Worm (Caenorhabditis elegans) whole organism, L1 larva: Measurements from ENCODE around the gene acr-9.

Experiments
- C16A3.4 ChIP-seq: fragments of 150-350 bp; optimal IDR thresholded peaks from 2 replicates; lab custom pipeline; 2014; ENCODE audit warnings: missing biosample characterization, missing genetic modification characterization
- C34B4.2 ChIP-seq: sonication (generic microtip); optimal IDR thresholded peaks from 2 replicates; lab custom pipeline; 2017; ENCODE audit warnings: mild to moderate bottlenecking, missing genetic modification characterization, missing compliant biosample characterization
- ceh-8 ChIP-seq: fragments of 200-800 bp; sonication (Bioruptor generic); optimal IDR thresholded peaks from 2 replicates; lab custom pipeline; 2018; ENCODE audit warnings: mild to moderate bottlenecking, missing genetic modification characterization, moderate library complexity, missing compliant biosample characterization
- ceh-82 ChIP-seq, 3 experiments: fragments of 150-350 bp in 1 of 3; sonication (generic microtip) in 2 of 3; optimal IDR thresholded peaks; 2 replicates each; lab custom pipeline; 2014 to 2017; ENCODE audit warnings: missing biosample characterization in 3 of 3, missing genetic modification characterization in 3 of 3
- ceh-90 ChIP-seq: sonication (generic microtip); optimal IDR thresholded peaks from 2 replicates; lab custom pipeline; 2016; ENCODE audit warnings: missing genetic modification characterization, missing compliant biosample characterization
- ces-1 ChIP-seq: fragments of 150-350 bp; optimal IDR thresholded peaks from 2 replicates; lab custom pipeline; 2014; ENCODE audit warnings: missing biosample characterization, missing genetic modification reagents, missing genetic modification characterization
- efl-1 ChIP-seq, 4 experiments: fragments of 150-350 bp; optimal IDR thresholded peaks in 3 of 4; peaks in 1 of 4; 1 replicate in 1 of 4; 2 replicates in 3 of 4; lab custom pipeline; 2014; ENCODE audit warnings: missing biosample characterization in 2 of 4, missing genetic modification characterization in 2 of 4, missing genetic modification reagents in 2 of 4
- efl-3 ChIP-seq: fragments of 200-800 bp; sonication (Bioruptor generic); optimal IDR thresholded peaks from 2 replicates; lab custom pipeline; 2018; ENCODE audit warnings: mild to moderate bottlenecking, missing genetic modification characterization, missing compliant biosample characterization
- egl-27 ChIP-seq, 2 experiments: fragments of 150-350 bp in 1 of 2; sonication (generic microtip); optimal IDR thresholded peaks; 3 replicates each; lab custom pipeline; 2017 to 2018; ENCODE audit warnings: missing biosample characterization in 2 of 2, missing genetic modification characterization in 2 of 2, missing genetic modification reagents in 2 of 2
- fkh-10 ChIP-seq: sonication (generic microtip); optimal IDR thresholded peaks from 2 replicates; lab custom pipeline; 2017; ENCODE audit warnings: missing biosample characterization, missing genetic modification reagents, missing genetic modification characterization
- fos-1 ChIP-seq: fragments of 150-350 bp; optimal IDR thresholded peaks from 2 replicates; lab custom pipeline; 2014; ENCODE audit warnings: missing biosample characterization, missing genetic modification characterization
- grh-1 ChIP-seq: fragments of 200-800 bp; sonication (Bioruptor generic); IDR thresholded peaks from 2 replicates; pipeline ENCODE4 v1.3.6; 2022; ENCODE audit warnings: missing genetic modification reagents, missing genetic modification characterization, missing compliant biosample characterization
- hlh-17 ChIP-seq: fragments of 200-800 bp; sonication (Bioruptor generic); optimal IDR thresholded peaks from 2 replicates; lab custom pipeline; 2018; ENCODE audit warnings: missing genetic modification characterization, mild to moderate bottlenecking, missing compliant biosample characterization, moderate library complexity, borderline replicate concordance
- isw-1 ChIP-seq: fragments of 200-800 bp; sonication (Bioruptor generic); IDR thresholded peaks from 2 replicates; pipeline ENCODE4 v1.3.6; 2022; ENCODE audit warnings: missing genetic modification characterization, missing compliant biosample characterization
- jun-1 ChIP-seq: fragments of 150-350 bp; optimal IDR thresholded peaks from 2 replicates; lab custom pipeline; 2014; ENCODE audit warnings: missing biosample characterization, missing genetic modification reagents, missing genetic modification characterization
- lin-13 ChIP-seq: fragments of 150-350 bp; optimal IDR thresholded peaks from 2 replicates; lab custom pipeline; 2014; ENCODE audit warnings: missing biosample characterization, missing genetic modification reagents, missing genetic modification characterization
- lin-14 ChIP-seq: fragments of 200-800 bp; sonication (Bioruptor generic); optimal IDR thresholded peaks from 2 replicates; lab custom pipeline; 2018; ENCODE audit warnings: mild to moderate bottlenecking, missing genetic modification characterization, moderate library complexity, missing compliant biosample characterization
- lin-39 ChIP-seq: fragments of 150-350 bp; optimal IDR thresholded peaks from 2 replicates; lab custom pipeline; 2014; ENCODE audit warnings: missing biosample characterization, missing genetic modification reagents, missing genetic modification characterization
- lsy-2 ChIP-seq, 2 experiments: fragments of 150-350 bp; optimal IDR thresholded peaks; 2 replicates each; lab custom pipeline; 2014; ENCODE audit warnings: missing biosample characterization in 2 of 2, missing genetic modification characterization in 2 of 2
- mef-2 ChIP-seq: fragments of 150-350 bp; optimal IDR thresholded peaks from 2 replicates; lab custom pipeline; 2014; ENCODE audit warnings: missing biosample characterization, missing genetic modification characterization
- nhr-20 ChIP-seq: sonication (generic microtip); optimal IDR thresholded peaks from 2 replicates; lab custom pipeline; 2016; ENCODE audit warnings: mild to moderate bottlenecking, missing genetic modification characterization, missing compliant biosample characterization
- nhr-71 ChIP-seq: sonication (generic microtip); optimal IDR thresholded peaks from 2 replicates; lab custom pipeline; 2016; ENCODE audit warnings: mild to moderate bottlenecking, missing genetic modification characterization, moderate library complexity, missing compliant biosample characterization
- nhr-76 ChIP-seq: sonication (generic microtip); optimal IDR thresholded peaks from 2 replicates; lab custom pipeline; 2017; ENCODE audit warnings: missing biosample characterization, missing genetic modification characterization
- nhr-77 ChIP-seq: fragments of 150-350 bp; optimal IDR thresholded peaks from 2 replicates; lab custom pipeline; 2014; ENCODE audit warnings: missing biosample characterization, missing genetic modification characterization
- nhr-84 ChIP-seq: sonication (generic microtip); optimal IDR thresholded peaks from 2 replicates; lab custom pipeline; 2017; ENCODE audit warnings: missing biosample characterization, missing genetic modification characterization
- nhr-85 ChIP-seq: sonication (generic microtip); peaks from one replicate; lab custom pipeline; 2016; ENCODE audit warnings: missing genetic modification characterization, inconsistent platforms, missing compliant biosample characterization
- skn-1 ChIP-seq: fragments of 150-350 bp; optimal IDR thresholded peaks from 2 replicates; lab custom pipeline; 2014; ENCODE audit warnings: missing biosample characterization, missing genetic modification characterization
- snpc-4 ChIP-seq: fragments of 150-350 bp; optimal IDR thresholded peaks from 2 replicates; lab custom pipeline; 2014; ENCODE audit warnings: missing biosample characterization, missing genetic modification characterization
- snu-23 ChIP-seq: sonication (generic microtip); optimal IDR thresholded peaks from 2 replicates; lab custom pipeline; 2016; ENCODE audit warnings: missing genetic modification characterization, missing compliant biosample characterization
- sox-4 ChIP-seq: sonication (generic microtip); optimal IDR thresholded peaks from 2 replicates; lab custom pipeline; 2016; ENCODE audit warnings: missing genetic modification characterization, missing compliant biosample characterization
- tbx-2 ChIP-seq: sonication (generic microtip); optimal IDR thresholded peaks from 2 replicates; lab custom pipeline; 2016; ENCODE audit warnings: missing genetic modification characterization, missing compliant biosample characterization
- unc-130 ChIP-seq: fragments of 150-350 bp; optimal IDR thresholded peaks from 2 replicates; lab custom pipeline; 2017; ENCODE audit warnings: missing biosample characterization, missing genetic modification characterization, inconsistent platforms
- xbp-1 ChIP-seq: sonication (generic microtip); optimal IDR thresholded peaks from 2 replicates; lab custom pipeline; 2016; ENCODE audit warnings: missing genetic modification characterization, missing compliant biosample characterization

acr-9 gene

ce11 chrX:13633032-13633431 lies 13.7 kb downstream of the acr-9 start:
- TF ChIP-seq egl-27 (tag; optimal IDR thresholded peaks at IDR 0.05; lab: Kevin White, UChicago) (no peak), C16A3.4 (tag; lab: Kevin White, UChicago) (no peak), snpc-4 (tag; lab: Kevin White, UChicago) (peak; percentile 82), nhr-77 (tag; lab: Kevin White, UChicago) (no peak), fos-1 (tag; lab: Kevin White, UChicago) (no peak), lsy-2 (tag; optimal IDR thresholded peaks at IDR 0.05; lab: Kevin White, UChicago) (no peak), sox-4 (tag; lab: Kevin White, UChicago) (no peak)

DNA sequence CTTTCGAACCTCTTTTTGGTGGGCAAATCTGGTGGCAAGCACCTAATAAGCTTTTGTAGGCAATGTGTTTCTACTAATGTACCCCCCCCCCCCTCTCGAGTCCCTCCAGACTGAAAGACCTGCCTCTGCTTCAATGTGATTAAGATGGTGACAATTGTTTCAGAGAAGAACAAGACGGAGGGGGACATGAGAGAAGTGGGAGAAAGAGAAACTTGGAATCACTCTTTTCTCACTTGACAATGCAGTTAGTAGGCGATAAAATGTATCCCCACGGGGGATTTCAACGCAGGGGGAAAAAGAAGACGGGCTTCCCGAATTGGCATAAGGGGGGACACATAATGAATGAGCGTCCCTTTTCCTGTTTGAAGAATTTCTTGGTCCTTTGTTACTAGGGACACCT lies 14.5 kb downstream of the acr-9 start:
- no peak for TF ChIP-seq nhr-77 (tag; lab: Kevin White, UChicago)
- TF ChIP-seq skn-1 (tag; lab: Kevin White, UChicago), result no peak
- TF ChIP-seq ceh-8 (GFP tag; lab: Kevin White, UChicago), result peak; percentile 20
- no peak for TF ChIP-seq nhr-84
- TF ChIP-seq hlh-17 (GFP tag; lab: Kevin White, UChicago), result no peak
- no peak for TF ChIP-seq unc-130
- no peak for TF ChIP-seq mef-2 (tag; lab: Kevin White, UChicago)
- no peak for TF ChIP-seq nhr-76 (tag; lab: Kevin White, UChicago)
- TF ChIP-seq snpc-4 (tag; lab: Kevin White, UChicago), result no peak
- no peak for TF ChIP-seq nhr-20
- no peak for TF ChIP-seq C16A3.4 (tag; lab: Kevin White, UChicago)
- TF ChIP-seq lin-14, result peak; percentile 59
- no peak for TF ChIP-seq fkh-10 (GFP tag; lab: Kevin White, UChicago)
- no peak for TF ChIP-seq grh-1 (GFP tag; lab: Robert Waterston, UW)
- no peak for TF ChIP-seq tbx-2
- no peak for TF ChIP-seq ceh-82 (tag; optimal IDR thresholded peaks at IDR 0.05; lab: Kevin White, UChicago)
- TF ChIP-seq xbp-1 (tag; lab: Kevin White, UChicago), result no peak
- TF ChIP-seq jun-1 (tag; lab: Kevin White, UChicago), result no peak
- TF ChIP-seq C34B4.2, result no peak
- no peak for TF ChIP-seq efl-3 (GFP tag; lab: Kevin White, UChicago)
- TF ChIP-seq egl-27 (tag; optimal IDR thresholded peaks at IDR 0.05; lab: Kevin White, UChicago), result no peak
- TF ChIP-seq isw-1 (GFP tag; lab: Robert Waterston, UW), result no peak
- TF ChIP-seq nhr-71 (tag; lab: Kevin White, UChicago), result peak; percentile 17
- no peak for TF ChIP-seq ceh-90 (tag; lab: Kevin White, UChicago)
- TF ChIP-seq snu-23 (GFP tag; lab: Kevin White, UChicago), result no peak

DNA sequence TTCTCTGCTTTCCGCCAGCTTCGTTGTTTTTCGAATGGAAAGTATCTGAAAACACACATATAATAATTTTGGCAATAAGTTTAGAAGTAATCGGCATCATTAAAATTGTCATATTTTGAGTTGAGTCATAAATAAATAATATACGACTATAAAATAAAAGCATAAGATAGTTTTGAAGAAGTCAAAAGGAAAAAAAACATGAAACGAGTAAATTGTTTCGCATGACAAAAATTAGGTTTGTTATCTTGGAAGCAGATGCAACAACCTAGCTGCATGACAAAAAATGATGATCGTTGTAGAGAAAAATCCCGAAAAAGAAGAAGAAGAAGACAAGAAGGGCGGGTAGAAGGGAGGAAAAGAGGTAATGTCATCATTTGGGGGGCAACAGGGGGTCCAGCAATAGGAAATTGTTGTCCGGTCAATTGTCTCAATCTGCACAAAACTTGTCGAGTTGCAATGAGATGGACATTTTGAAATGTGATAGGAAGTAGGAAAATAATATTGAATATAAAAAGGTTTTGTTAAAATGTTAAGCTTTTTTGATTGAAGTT lies 15.5 kb downstream of the acr-9 start, which contains the start of gene nlg-1:
Gene nlg-1 (minus strand): TSS at position 51 of the 551 bp plus-strand sequence.
- TF ChIP-seq lin-39 (tag; lab: Kevin White, UChicago) (no peak), lin-14 (peak; percentile 74), fkh-10 (GFP tag; lab: Kevin White, UChicago) (peak; percentile 78)

- TF ChIP-seq nhr-85 (tag; lab: Kevin White, UChicago) (no peak), efl-1 (optimal IDR thresholded peaks at IDR 0.05; lab: Kevin White, UChicago) (no peak), efl-1 (GFP tag; optimal IDR thresholded peaks at IDR 0.05 in 1 of 2; lab: Kevin White, UChicago) (peak in 1 of 2 experiments; percentile 19)
Observed at ce11 chrX:13621628-13622027, 25.1 kb downstream of the acr-9 start, which contains the start of gene Y12A6A.1. Gene Y12A6A.1, minus strand, starts transcription at chrX:13621728.

- TF ChIP-seq lin-13 (no peak), ces-1 (GFP tag; lab: Kevin White, UChicago) (no peak), nhr-85 (tag; lab: Kevin White, UChicago) (peak; percentile 36)
Observed at ce11 chrX:13618574-13618973, 28.1 kb downstream of the acr-9 start, which contains the start of gene nlp-53. Gene nlp-53, plus strand, starts transcription at chrX:13618874.
